Fruit fly (Drosophila melanogaster) ovary, adult (tissue): Measurements from ENCODE around the gene Npc2a.

Source experiments
- CG17801 ChIP-seq: fragments of 200-800 bp; optimal IDR thresholded peaks from 2 replicates; lab custom pipeline; 2019; ENCODE audit warnings: missing biosample characterization, mild to moderate bottlenecking, missing genetic modification characterization, moderate library complexity; ENCODE audit not compliant: partially characterized antibody

Gene Npc2a

DNA sequence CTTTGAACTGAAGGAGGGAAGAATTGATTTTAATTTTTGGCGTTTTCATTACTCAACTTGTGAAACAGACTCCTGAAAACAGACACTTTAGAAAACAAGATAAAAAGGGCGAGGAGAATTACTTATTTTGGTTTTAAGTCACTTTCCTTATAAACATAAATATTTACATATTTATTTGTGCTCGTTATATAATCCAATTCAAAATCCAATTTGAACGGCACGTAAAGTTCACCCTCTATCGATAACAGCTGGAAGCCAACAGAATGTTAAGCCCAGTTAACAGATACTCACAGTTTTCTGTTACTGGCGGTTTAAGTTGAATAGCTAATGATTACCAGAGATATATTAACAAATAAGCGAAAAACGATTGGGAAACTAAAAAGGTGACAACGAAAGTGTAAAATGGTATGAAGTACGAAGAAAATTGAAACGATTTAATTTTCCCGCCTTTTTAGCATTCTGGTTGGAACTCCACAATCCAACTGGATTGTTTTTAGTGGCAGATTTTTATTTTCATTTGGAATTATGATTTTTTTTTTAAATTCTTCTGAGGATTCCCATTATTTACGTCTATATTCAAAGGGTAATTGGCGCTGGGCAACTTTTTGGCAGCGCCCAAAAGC lies 8.8 kb upstream of the Npc2a start:
- no peak for TF ChIP-seq CG17801 (GFP tag; lab: Kevin White, UChicago)

DNA sequence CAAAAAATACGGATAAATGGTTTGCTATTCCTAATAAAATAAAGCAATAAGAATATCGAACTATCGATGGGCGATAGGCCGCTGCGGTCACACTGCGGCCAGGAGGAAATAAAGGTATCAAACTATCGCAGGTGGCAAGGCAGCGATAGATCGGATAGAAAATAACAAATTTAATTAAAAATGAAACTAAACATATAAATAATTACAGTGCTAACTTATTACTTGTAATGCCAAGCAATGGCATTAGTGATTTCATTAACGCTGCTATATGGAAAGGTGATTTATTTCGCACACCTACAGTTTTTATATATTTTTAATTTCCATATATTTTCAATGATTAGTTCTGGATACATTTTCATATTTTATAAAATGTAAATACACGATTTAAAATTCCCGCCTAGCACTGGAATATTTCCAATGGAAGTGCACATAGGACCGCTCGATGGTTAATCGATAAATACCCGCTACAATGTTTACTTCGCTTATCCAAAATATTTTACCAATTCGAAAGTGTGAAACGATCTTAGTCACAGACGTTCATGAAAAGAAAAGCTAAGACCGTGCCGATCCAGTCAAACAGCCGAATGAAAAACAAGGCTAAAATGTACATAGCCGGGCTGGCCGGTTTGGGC lies 7.3 kb upstream of the Npc2a start, which contains the start of the genes CG15356 and CG15362:
TSS of gene CG15356 (minus strand) at position 48 of the 632 bp plus-strand sequence.
TSS of gene CG15362 (plus strand) at position 469 of the 632 bp plus-strand sequence.
- peak; percentile 34 for TF ChIP-seq CG17801 (GFP tag; lab: Kevin White, UChicago)

DNA sequence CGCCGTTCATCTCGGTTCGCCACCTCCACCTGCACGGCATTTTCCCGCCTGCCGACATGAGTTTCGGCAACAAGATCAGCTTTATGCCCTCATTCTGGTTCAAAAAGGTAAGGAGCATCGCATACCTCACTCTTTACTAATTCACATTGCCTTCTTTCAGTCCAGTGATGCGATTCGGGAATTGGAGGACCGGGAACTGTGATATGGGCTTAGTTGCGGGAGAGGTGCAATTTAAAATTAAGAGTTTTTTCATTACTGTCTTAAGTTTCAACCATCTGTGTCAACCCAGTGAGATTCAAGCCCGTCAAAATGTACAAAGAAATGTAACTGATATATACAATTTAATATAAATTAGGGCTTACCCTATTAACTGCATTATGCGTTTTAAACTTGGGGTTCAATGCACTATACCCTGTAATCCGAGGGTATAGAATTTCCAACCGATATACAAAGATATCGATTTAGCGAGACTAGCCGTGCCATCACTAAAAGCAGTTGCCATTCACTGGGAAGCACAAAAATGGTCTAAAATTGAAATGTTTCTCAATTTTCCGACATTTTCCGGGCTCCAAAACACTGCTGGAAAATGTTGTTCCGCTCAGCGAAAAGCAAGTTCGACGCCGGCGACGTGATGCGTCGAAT lies 6.2 kb upstream of the Npc2a start, which contains the start of gene CG7289:
TSS of gene CG7289 (plus strand) at position 492 of the 642 bp plus-strand sequence.
- TF ChIP-seq CG17801 (GFP tag; lab: Kevin White, UChicago), result peak; percentile 24

DNA sequence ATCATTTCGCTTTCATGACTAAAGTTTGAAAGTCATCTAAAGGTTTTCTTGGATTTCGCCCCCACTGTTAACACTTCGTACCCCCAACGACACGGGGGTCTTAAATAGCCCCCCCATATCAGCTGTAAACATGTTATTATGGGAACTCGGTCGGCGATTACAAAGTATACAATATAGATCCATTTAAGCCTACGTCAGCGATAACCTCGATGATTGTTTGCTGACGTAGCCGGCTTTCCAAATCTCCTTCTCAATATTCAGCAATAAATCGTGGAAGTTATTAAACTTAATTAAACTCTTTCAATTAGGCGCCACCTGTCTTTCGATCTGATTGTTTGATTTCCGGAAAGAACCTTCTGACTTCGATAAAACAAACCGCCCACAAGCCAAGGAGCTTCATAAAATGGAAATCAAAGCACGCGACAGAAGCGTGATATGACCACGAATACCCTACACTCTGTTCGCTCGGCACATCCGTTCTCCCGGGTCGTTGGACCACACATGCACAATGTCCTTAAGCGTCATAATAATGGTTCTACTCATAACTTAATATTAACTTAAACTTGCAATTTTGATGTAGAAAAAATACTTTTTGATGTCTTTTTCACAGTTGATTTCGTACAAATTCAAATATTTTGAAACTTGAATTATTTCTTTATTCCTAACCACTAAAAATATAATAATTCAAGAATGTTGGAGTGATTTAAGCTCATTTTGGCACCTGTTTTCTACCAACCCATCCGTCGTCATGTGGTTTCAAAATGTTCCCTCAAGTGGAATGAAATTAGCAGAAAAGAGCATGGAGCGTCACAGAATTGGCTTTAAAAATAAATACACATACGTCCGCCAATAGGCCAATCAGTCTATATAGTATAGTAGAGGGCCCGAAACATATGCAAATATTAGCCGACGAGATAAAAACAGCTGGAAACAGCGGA lies 1.5 kb upstream of the Npc2a start:
- peak; percentile 18 for TF ChIP-seq CG17801 (GFP tag; lab: Kevin White, UChicago)

DNA sequence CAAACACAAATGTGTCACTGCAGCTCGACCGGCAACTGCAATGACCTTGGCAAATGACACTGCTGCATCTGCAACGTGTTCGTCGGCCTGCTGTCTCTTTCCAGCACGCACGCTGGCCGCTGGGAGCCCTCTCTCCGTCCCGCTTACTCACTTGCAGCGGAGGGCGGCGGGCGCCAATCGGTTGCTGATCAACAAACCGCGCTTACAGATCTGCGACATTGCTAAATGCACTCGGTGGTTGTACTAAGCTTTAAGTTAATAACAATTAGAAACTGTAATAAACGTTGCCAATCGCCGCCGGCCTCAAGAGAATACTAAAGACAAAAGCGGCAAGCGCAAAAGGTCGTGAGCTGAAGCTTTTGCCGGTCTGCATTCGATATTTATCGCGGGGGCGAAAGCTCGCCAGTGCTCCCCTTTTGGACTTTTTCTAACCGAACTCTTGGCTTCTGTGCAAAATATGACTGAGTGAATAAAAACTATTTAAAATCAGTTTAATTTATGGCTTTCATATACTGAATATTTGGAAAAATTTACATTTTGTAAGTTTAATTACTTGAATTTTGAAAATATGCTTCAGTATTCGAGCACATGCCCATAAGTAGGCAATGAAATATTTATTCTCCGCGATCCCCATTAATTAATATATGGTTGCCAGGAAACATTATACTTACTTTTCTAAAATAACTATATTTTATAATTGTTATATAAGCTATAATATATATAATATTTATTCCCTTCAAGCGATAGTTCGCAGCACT lies 477 bp upstream of the Npc2a start, which contains the start of gene Got2:
TSS of gene Got2 (minus strand) at position 325 of the 758 bp plus-strand sequence.
- TF ChIP-seq CG17801 (GFP tag; lab: Kevin White, UChicago), result peak; percentile 42

DNA sequence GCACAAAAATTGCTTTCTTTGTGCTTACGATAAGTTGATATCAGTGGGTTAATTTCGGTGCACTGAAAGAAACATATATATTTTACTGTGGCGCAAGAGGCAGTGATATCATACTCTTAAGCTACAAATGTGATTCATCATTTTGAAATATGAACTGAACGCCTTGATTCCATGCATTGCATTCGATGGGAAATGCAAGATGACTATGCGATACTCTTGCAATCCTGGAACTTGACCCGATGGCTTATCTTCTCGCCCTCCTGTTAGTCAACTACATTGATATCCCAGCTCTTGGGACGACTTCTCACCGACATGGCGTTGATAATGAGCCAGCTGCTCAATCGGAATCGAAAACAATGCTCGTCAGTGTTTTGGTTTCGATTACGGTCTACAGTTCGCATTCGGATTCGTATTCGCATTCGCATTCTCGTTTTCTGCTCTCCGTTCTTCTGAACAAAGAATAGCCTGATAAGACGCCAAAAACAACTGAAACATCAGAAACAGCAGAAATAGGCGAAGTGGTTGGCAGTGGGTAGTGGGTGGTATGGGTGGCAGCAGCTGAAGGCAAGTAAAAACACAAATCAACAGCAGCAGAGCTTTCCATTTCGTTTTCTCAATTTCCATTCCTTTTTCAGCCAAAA lies 1.3 kb downstream of the Npc2a start:
- TF ChIP-seq CG17801 (GFP tag; lab: Kevin White, UChicago), result peak; percentile 19

DNA sequence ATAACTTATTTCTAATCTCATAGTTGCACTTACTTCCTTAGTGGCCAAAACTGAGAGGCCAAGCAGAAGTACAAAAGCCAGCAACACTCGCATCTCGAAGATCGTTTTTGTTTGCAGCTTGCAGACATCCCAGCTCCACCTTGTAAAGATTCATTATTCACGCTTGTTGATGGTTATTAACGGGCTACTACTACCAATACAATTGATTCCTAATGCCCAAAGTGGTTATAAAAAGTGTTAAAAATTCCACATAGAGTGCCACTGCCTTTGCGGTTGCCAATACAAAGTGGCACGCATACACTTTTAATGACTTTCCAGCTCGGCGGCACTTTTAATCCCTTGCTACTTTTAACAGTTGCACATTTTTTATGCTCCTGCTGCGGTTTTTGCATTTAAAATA lies 4.0 kb downstream of the Npc2a start, which contains the start of gene Obp22a:
TSS of gene Obp22a (minus strand) at position 101 of the 400 bp plus-strand sequence.
- no peak for TF ChIP-seq CG17801 (GFP tag; lab: Kevin White, UChicago)

DNA sequence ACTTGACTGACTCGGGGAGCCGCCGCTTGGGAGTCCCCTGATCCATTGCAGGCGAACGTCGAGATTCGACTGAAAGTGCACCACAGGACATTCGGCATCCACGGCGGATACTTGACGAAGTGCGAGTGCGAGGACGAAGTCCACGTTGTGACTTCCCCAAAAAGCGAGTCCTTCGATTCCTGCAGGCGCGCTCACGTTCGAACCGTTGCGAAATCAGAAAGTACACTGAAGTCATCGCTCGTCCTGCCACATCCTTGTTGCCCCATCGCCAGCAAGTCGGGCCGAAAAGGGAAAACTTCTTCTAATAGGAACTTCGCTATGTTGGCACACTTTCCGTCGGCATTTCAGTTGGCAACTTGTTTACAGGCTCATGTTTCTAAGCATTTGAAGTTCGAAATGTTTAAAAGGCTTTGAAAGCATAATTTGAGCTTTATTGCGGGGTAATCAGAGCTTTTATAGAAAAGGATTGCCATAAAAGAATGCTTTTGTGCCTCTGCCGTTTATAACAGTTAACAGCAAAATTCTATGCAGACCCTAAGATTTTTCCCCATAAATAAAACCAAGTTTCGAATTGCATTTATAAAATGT lies 18.1 kb downstream of the Npc2a start, which contains the start of gene CG33543:
TSS of gene CG33543 (minus strand) at position 232 of the 588 bp plus-strand sequence.
- TF ChIP-seq CG17801 (GFP tag; lab: Kevin White, UChicago), result no peak

DNA sequence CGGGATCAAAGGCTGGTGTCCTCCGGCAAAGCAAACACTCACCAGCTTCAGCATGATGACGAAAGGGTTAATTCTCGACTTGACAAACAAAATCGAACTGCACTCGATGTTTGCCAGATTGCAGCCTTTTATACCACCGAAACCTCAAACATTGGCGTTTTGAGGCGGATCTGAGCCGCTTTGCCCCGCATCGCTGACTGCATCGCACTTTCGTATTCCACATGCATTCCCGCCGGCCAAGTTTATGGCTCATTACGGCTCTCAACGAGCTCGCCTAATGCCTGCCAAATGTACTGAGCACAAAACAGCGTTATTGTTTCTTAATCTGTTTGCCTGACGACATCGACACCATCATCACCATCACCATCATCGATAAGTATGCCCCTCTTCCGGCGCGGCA lies 19.0 kb downstream of the Npc2a start, which contains the start of gene CG15353:
TSS of gene CG15353 (minus strand) at position 101 of the 400 bp plus-strand sequence.
- no peak for TF ChIP-seq CG17801 (GFP tag; lab: Kevin White, UChicago)

DNA sequence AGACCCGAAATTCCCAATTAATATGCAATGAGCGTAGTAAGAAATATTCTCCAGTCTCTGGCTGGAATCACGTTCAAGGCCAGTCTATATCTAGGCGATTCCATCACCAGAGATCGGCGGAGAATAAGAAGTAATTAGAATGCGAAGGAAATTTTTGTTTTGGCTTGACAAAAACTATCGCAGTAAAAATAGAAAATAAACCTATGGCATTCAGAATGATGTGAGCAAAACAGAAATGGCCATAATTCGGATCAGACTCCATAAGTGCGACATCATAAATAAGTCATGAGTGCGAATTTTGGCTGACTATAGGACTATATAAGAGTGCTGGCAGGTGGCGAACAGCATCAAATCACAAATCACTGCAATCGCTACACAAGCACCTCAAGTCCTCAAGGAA lies 20.0 kb downstream of the Npc2a start, which contains the start of gene Nplp4:
TSS of gene Nplp4 (plus strand) at position 301 of the 400 bp plus-strand sequence.
- no peak for TF ChIP-seq CG17801 (GFP tag; lab: Kevin White, UChicago)

DNA sequence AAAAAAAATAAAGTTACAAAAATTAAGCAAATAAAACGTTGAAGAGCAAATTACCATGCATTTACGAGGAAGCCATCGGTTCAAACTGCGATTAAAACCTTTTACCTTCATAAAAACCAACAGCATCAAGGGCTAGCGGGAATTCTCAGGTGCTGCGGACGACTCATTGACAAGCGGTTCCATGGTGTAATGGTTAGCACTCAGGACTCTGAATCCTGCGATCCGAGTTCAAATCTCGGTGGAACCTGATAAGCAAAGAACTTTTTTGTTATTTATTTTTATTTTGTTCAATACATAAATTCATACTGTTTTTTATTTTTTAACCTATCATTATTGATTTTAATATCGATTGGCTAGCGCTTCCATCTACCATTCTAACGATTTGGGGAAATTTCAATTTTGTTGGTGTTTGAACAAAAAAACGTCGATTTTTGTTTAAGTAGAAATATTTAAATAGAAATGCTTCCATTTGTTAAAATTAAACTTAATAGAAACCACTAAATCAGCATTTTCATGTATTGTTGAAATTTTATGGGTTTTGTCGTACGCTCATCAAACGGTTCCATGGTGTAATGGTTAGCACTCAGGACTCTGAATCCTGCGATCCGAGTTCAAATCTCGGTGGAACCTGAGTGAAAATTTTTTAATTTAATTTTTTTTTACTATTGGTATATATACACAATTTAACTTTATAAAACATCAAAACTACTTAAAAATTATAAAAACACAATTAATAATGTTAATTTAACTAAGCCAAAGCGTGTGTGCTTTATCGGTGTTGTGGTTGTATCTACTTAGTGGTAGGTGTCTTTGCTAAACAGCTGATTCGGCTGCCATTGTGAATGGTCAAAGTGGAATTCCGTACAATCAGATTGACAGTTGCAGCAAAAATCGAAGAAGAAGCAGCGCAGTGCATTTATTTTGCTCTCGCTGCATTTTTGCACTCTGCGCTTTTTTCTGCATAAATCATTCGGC lies 21.2 kb downstream of the Npc2a start, which contains the start of gene CG4238:
TSS of gene CG4238 (plus strand) at position 880 of the 975 bp plus-strand sequence.
- TF ChIP-seq CG17801 (GFP tag; lab: Kevin White, UChicago), result peak; percentile 53
